Fruit fly (Drosophila melanogaster): Measurements from ENCODE around the gene CG14778.

DNA sequence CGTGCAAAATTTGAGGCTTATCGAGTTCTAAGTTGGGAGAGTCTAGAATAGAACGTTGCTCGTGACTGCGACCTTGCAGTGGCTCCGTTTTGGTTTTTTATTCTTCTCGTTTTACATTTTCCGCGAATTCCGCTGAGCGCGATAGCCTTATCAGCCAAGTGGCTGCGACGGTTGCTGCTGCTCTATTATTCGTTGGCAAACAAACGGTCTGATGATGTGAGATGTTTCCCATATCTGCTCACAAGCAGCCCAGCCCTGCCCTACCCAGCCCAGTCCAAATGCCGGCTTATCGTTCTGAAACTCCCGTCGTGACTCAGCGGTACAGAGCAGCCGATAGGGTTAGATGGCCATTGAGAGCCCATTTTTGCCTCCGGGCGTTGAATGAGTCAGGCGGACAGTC, 13.1 kb downstream of the CG14778 start:
- TF ChIP-seq CG9948 (tag; optimal IDR thresholded peaks at IDR 0.05): no peak
- no peak for TF ChIP-seq EcR (GFP tag; optimal IDR thresholded peaks at IDR 0.05)
- no peak for TF ChIP-seq rn (GFP tag; IDR thresholded peaks at IDR 0.05)
- no peak for TF ChIP-seq CG14655 (GFP tag; optimal IDR thresholded peaks at IDR 0.05)
- TF ChIP-seq CG12605 (GFP tag; IDR thresholded peaks at IDR 0.05): no peak
- no peak for TF ChIP-seq CG8301 (tag; optimal IDR thresholded peaks at IDR 0.05)

All from whole organism, pupa.